Fruit fly (Drosophila melanogaster) whole organism, embryonic: ENCODE results near the gene Nup93-1.

Experiments
- Antp ChIP-seq: fragments of 200-800 bp; sonication (Bioruptor generic); optimal IDR thresholded peaks from 3 replicates; lab custom pipeline; 2016; ENCODE audit warnings: missing biosample characterization, missing genetic modification characterization
- B-H1 ChIP-seq: fragments of 200-800 bp; sonication (Bioruptor generic); IDR thresholded peaks from 3 replicates; pipeline ENCODE4 v1.3.6; 2022; ENCODE audit warnings: missing biosample characterization, missing genetic modification characterization
- B-H2 ChIP-seq: fragments of 200-800 bp; sonication (Bioruptor generic); optimal IDR thresholded peaks from 2 replicates; lab custom pipeline; 2018; ENCODE audit warnings: missing biosample characterization, mild to moderate bottlenecking, missing genetic modification characterization
- CG10565 ChIP-seq: fragments of 200-800 bp; sonication (Bioruptor generic); optimal IDR thresholded peaks from 3 replicates; lab custom pipeline; 2016; ENCODE audit warnings: missing biosample characterization, mild to moderate bottlenecking, missing genetic modification characterization
- CG10654 ChIP-seq: fragments of 200-800 bp; sonication (Bioruptor generic); optimal IDR thresholded peaks from 2 replicates; lab custom pipeline; 2016; ENCODE audit warnings: missing biosample characterization, missing genetic modification characterization
- CG1233 ChIP-seq: fragments of 200-800 bp; sonication (Bioruptor generic); optimal IDR thresholded peaks from 4 replicates; lab custom pipeline; 2018; ENCODE audit warnings: missing biosample characterization, mild to moderate bottlenecking, missing genetic modification characterization
- CG13775 ChIP-seq: fragments of 200-800 bp; sonication (Bioruptor generic); optimal IDR thresholded peaks from 3 replicates; lab custom pipeline; 2017; ENCODE audit warnings: missing biosample characterization, mild to moderate bottlenecking, missing genetic modification characterization
- CG14050 ChIP-seq: fragments of 200-800 bp; sonication (Bioruptor generic); IDR thresholded peaks from 3 replicates; pipeline ENCODE4 v1.3.6; 2022; ENCODE audit warnings: missing biosample characterization, missing genetic modification characterization
- CG14860 ChIP-seq: fragments of 200-800 bp; sonication (Bioruptor generic); IDR thresholded peaks from 3 replicates; pipeline ENCODE4 v1.3.6; 2022; ENCODE audit warnings: missing biosample characterization, missing genetic modification characterization; ENCODE audit not compliant: partially characterized antibody
- CG15073 ChIP-seq: fragments of 200-800 bp; sonication (Bioruptor generic); optimal IDR thresholded peaks from 2 replicates; lab custom pipeline; 2016; ENCODE audit warnings: missing biosample characterization, missing genetic modification characterization
- CG15514 ChIP-seq: fragments of 200-800 bp; sonication (Bioruptor generic); optimal IDR thresholded peaks from 3 replicates; lab custom pipeline; 2017; ENCODE audit warnings: missing biosample characterization, missing genetic modification characterization, mild to moderate bottlenecking, moderate library complexity, missing genetic modification reagents
- CG15601 ChIP-seq: fragments of 200-800 bp; sonication (Bioruptor generic); optimal IDR thresholded peaks from 3 replicates; lab custom pipeline; 2019; ENCODE audit warnings: missing biosample characterization, mild to moderate bottlenecking, missing genetic modification characterization, moderate library complexity
- CG16779 ChIP-seq: fragments of 200-800 bp; sonication (Bioruptor generic); IDR thresholded peaks from 2 replicates; pipeline ENCODE4 v1.3.6; 2022; ENCODE audit warnings: missing biosample characterization, missing genetic modification characterization
- CG32772 ChIP-seq: fragments of 200-800 bp; sonication (Bioruptor generic); IDR thresholded peaks from 2 replicates; pipeline ENCODE4 v1.3.6; 2022; ENCODE audit warnings: missing biosample characterization, missing genetic modification characterization
- CG4617 ChIP-seq: fragments of 200-800 bp; sonication (Bioruptor generic); optimal IDR thresholded peaks from 3 replicates; lab custom pipeline; 2016; ENCODE audit warnings: missing biosample characterization, missing genetic modification characterization, borderline replicate concordance
- CG4730 ChIP-seq: fragments of 200-800 bp; sonication (Bioruptor generic); IDR thresholded peaks from 2 replicates; pipeline ENCODE4 v1.3.6; 2022; ENCODE audit warnings: missing biosample characterization, missing genetic modification characterization
- CG6765 ChIP-seq: fragments of 200-800 bp; sonication (Bioruptor generic); optimal IDR thresholded peaks from 3 replicates; lab custom pipeline; 2017; ENCODE audit warnings: missing biosample characterization, mild to moderate bottlenecking, missing genetic modification characterization
- CG7745 ChIP-seq: fragments of 200-800 bp; sonication (Bioruptor generic); optimal IDR thresholded peaks from 2 replicates; lab custom pipeline; 2018; ENCODE audit warnings: missing biosample characterization, mild to moderate bottlenecking, missing genetic modification characterization, moderate library complexity
- CG7786 ChIP-seq: fragments of 200-800 bp; sonication (Bioruptor generic); optimal IDR thresholded peaks from 2 replicates; lab custom pipeline; 2016; ENCODE audit warnings: missing biosample characterization, missing genetic modification characterization
- CG8281 ChIP-seq: fragments of 200-800 bp; sonication (Bioruptor generic); optimal IDR thresholded peaks from 2 replicates; lab custom pipeline; 2018; ENCODE audit warnings: missing biosample characterization, mild to moderate bottlenecking, missing genetic modification characterization, moderate library complexity
- CG8388 ChIP-seq: fragments of 200-800 bp; sonication (Bioruptor generic); optimal IDR thresholded peaks from 2 replicates; lab custom pipeline; 2019; ENCODE audit warnings: missing biosample characterization, mild to moderate bottlenecking, missing genetic modification characterization, moderate library complexity
- CG9932 ChIP-seq: fragments of 200-800 bp; sonication (Bioruptor generic); IDR thresholded peaks from 2 replicates; pipeline ENCODE4 v1.3.6; 2022; ENCODE audit warnings: missing biosample characterization, missing genetic modification characterization
- E2f1 ChIP-seq: fragments of 200-800 bp; sonication (Bioruptor generic); IDR thresholded peaks from 2 replicates; pipeline ENCODE4 v1.3.6; 2022; ENCODE audit warnings: missing biosample characterization, missing genetic modification characterization
- Ets97D ChIP-seq: fragments of 200-800 bp; sonication (Bioruptor generic); optimal IDR thresholded peaks from 3 replicates; lab custom pipeline; 2016; ENCODE audit warnings: missing biosample characterization, missing genetic modification characterization
- Gsc ChIP-seq: fragments of 200-800 bp; sonication (Bioruptor generic); IDR thresholded peaks from 2 replicates; pipeline ENCODE4 v1.3.6; 2022; ENCODE audit warnings: missing biosample characterization, missing genetic modification characterization
- H2.0 ChIP-seq: fragments of 200-800 bp; sonication (Bioruptor generic); IDR thresholded peaks from 2 replicates; pipeline ENCODE4 v1.3.6; 2022; ENCODE audit warnings: missing biosample characterization, missing genetic modification characterization
- Hsf ChIP-seq: fragments of 200-800 bp; sonication (Bioruptor generic); optimal IDR thresholded peaks from 3 replicates; lab custom pipeline; 2016; ENCODE audit warnings: missing biosample characterization, missing genetic modification characterization
- Kr ChIP-seq: fragments of 200-800 bp; sonication (Bioruptor generic); optimal IDR thresholded peaks from 2 replicates; lab custom pipeline; 2017; ENCODE audit warnings: missing biosample characterization, mild to moderate bottlenecking, missing genetic modification characterization
- Meics ChIP-seq: fragments of 200-800 bp; sonication (Bioruptor generic); optimal IDR thresholded peaks from 2 replicates; lab custom pipeline; 2017; ENCODE audit warnings: missing biosample characterization, mild to moderate bottlenecking, missing genetic modification characterization
- Rfx ChIP-seq: fragments of 200-800 bp; sonication (Bioruptor generic); IDR thresholded peaks from 2 replicates; pipeline ENCODE4 v1.3.6; 2022; ENCODE audit warnings: missing biosample characterization, missing genetic modification characterization
- Rx ChIP-seq: fragments of 200-800 bp; sonication (Bioruptor generic); IDR thresholded peaks from 2 replicates; pipeline ENCODE4 v1.3.6; 2022; ENCODE audit warnings: missing biosample characterization, missing genetic modification characterization
- Sin3A ChIP-seq: fragments of >200 bp; optimal IDR thresholded peaks from 2 replicates; lab custom pipeline; 2018
- Six4 ChIP-seq: fragments of 200-800 bp; sonication (Bioruptor generic); optimal IDR thresholded peaks from 2 replicates; lab custom pipeline; 2016; ENCODE audit warnings: missing biosample characterization, missing genetic modification characterization
- Sry-δ ChIP-seq: fragments of 200-800 bp; sonication (Bioruptor generic); optimal IDR thresholded peaks from 2 replicates; lab custom pipeline; 2016; ENCODE audit warnings: missing biosample characterization, missing genetic modification characterization
- TFAM ChIP-seq: fragments of 200-800 bp; sonication (Bioruptor generic); optimal IDR thresholded peaks from 2 replicates; lab custom pipeline; 2017; ENCODE audit warnings: missing biosample characterization, missing genetic modification characterization, inconsistent platforms
- YL-1 ChIP-seq: fragments of 200-800 bp; sonication (Bioruptor generic); optimal IDR thresholded peaks from 3 replicates; lab custom pipeline; 2017; ENCODE audit warnings: missing biosample characterization, mild to moderate bottlenecking, missing genetic modification characterization
- abd-A ChIP-seq: fragments of 200-800 bp; sonication (Bioruptor generic); optimal IDR thresholded peaks from 3 replicates; lab custom pipeline; 2019; ENCODE audit warnings: missing biosample characterization, mild to moderate bottlenecking, missing genetic modification characterization, moderate library complexity
- dm ChIP-seq: fragments of 200-800 bp; sonication (Bioruptor generic); optimal IDR thresholded peaks from 3 replicates; lab custom pipeline; 2016; ENCODE audit warnings: missing biosample characterization, missing genetic modification characterization
- exex ChIP-seq: fragments of 200-800 bp; sonication (Bioruptor generic); optimal IDR thresholded peaks from 4 replicates; lab custom pipeline; 2018; ENCODE audit warnings: missing biosample characterization, mild to moderate bottlenecking, missing genetic modification characterization, moderate library complexity
- gcm2 ChIP-seq: fragments of 200-800 bp; sonication (Bioruptor generic); optimal IDR thresholded peaks from 2 replicates; lab custom pipeline; 2016; ENCODE audit warnings: missing biosample characterization, missing genetic modification characterization
- grau ChIP-seq: fragments of 200-800 bp; optimal IDR thresholded peaks from 3 replicates; lab custom pipeline; 2019; ENCODE audit warnings: missing biosample characterization, mild to moderate bottlenecking, missing genetic modification characterization, moderate library complexity
- hb ChIP-seq: fragments of 200-800 bp; sonication (Bioruptor generic); IDR thresholded peaks from 3 replicates; pipeline ENCODE4 v1.3.6; 2022; ENCODE audit warnings: missing biosample characterization, missing genetic modification characterization; ENCODE audit not compliant: partially characterized antibody
- hbn ChIP-seq: fragments of 200-800 bp; sonication (Bioruptor generic); IDR thresholded peaks from 2 replicates; pipeline ENCODE4 v1.3.6; 2022; ENCODE audit warnings: missing biosample characterization, missing genetic modification characterization; ENCODE audit not compliant: partially characterized antibody
- phol ChIP-seq: fragments of 200-800 bp; sonication (Bioruptor generic); optimal IDR thresholded peaks from 3 replicates; lab custom pipeline; 2018; ENCODE audit warnings: missing biosample characterization, mild to moderate bottlenecking, missing genetic modification characterization, moderate library complexity
- prd ChIP-seq, 3 experiments: fragments of >200 bp in 2 of 3; fragments of 200-800 bp in 1 of 3; sonication (Bioruptor generic) in 1 of 3; optimal IDR thresholded peaks in 2 of 3; IDR thresholded peaks in 1 of 3; 2 replicates in 2 of 3; 3 replicates in 1 of 3; pipeline versions ENCODE4 v1.3.6 to Lab custom; 2017 to 2022; ENCODE audit warnings: missing biosample characterization in 1 of 3, missing genetic modification characterization in 1 of 3
- repo ChIP-seq: fragments of 200-800 bp; sonication (Bioruptor generic); optimal IDR thresholded peaks from 2 replicates; lab custom pipeline; 2016; ENCODE audit warnings: missing biosample characterization, missing genetic modification characterization
- sna ChIP-seq: fragments of 200-800 bp; sonication (Bioruptor generic); IDR thresholded peaks from 2 replicates; pipeline ENCODE4 v1.3.6; 2022; ENCODE audit warnings: missing biosample characterization, missing genetic modification characterization; ENCODE audit not compliant: partially characterized antibody
- tll ChIP-seq, 2 experiments: fragments of 200-800 bp in 1 of 2; fragments of >200 bp in 1 of 2; sonication (Bioruptor generic) in 1 of 2; optimal IDR thresholded peaks; 2 replicates each; lab custom pipeline; 2017 to 2019; ENCODE audit warnings: missing biosample characterization in 2 of 2, missing genetic modification characterization in 2 of 2, mild to moderate bottlenecking in 1 of 2, moderate library complexity in 1 of 2
- unpg ChIP-seq: fragments of 200-800 bp; sonication (Bioruptor generic); optimal IDR thresholded peaks from 3 replicates; lab custom pipeline; 2018; ENCODE audit warnings: missing biosample characterization, mild to moderate bottlenecking, missing genetic modification characterization, moderate library complexity

The Nup93-1 gene

dm6 chrX:13815526-13816173, 7.0 kb upstream of the Nup93-1 start (continued):
- TF ChIP-seq Six4 (no peak), CG8388 (GFP tag; lab: Kevin White, UChicago) (peak; percentile 49), CG7786 (GFP tag; lab: Kevin White, UChicago) (peak; percentile 43), CG15601 (peak; percentile 43), Kr (no peak), CG16779 (no peak), tll (GFP tag; optimal IDR thresholded peaks at IDR 0.05; lab: Kevin White, UChicago) (no peak), B-H1 (GFP tag; lab: Robert Waterston, UW) (peak; percentile 26), CG9932 (GFP tag; lab: Robert Waterston, UW) (no peak), dm (GFP tag; lab: Kevin White, UChicago) (peak; percentile 11), phol (tag; lab: Kevin White, UChicago) (peak; percentile 71), gcm2 (GFP tag; lab: Kevin White, UChicago) (no peak), sna (GFP tag; lab: Robert Waterston, UW) (no peak), CG14860 (GFP tag; lab: Robert Waterston, UW) (no peak), Ets97D (GFP tag; lab: Kevin White, UChicago) (no peak), CG7745 (tag; lab: Kevin White, UChicago) (no peak), repo (GFP tag; lab: Kevin White, UChicago) (no peak), unpg (GFP tag; lab: Kevin White, UChicago) (peak; percentile 51), H2.0 (GFP tag; lab: Robert Waterston, UW) (peak; percentile 43; the same call in 1 of the 2 replicates), Antp (peak; percentile 62), CG15514 (GFP tag; lab: Kevin White, UChicago) (peak; percentile 35), Sry-δ (peak; percentile 6), abd-A (tag; lab: Kevin White, UChicago) (no peak), prd (optimal IDR thresholded peaks at IDR 0.05; lab: Kevin White, UChicago) (no peak), prd (GFP tag; IDR thresholded peaks at IDR 0.05; lab: Robert Waterston, UW) (peak; percentile 71; the same call in 2 of the 3 replicates), Rfx (GFP tag; lab: Robert Waterston, UW) (peak; percentile 43), CG15073 (GFP tag; lab: Kevin White, UChicago) (no peak), hb (GFP tag; lab: Robert Waterston, UW) (no peak), Sin3A (lab: Kevin White, UChicago) (no peak), Rx (GFP tag; lab: Robert Waterston, UW) (no peak), Gsc (GFP tag; lab: Robert Waterston, UW) (peak; percentile 10; the same call in 1 of the 2 replicates), CG13775 (GFP tag; lab: Kevin White, UChicago) (peak; percentile 30), CG8281 (peak; percentile 25), CG1233 (no peak), CG10654 (GFP tag; lab: Kevin White, UChicago) (no peak), CG32772 (peak; percentile 31; the same call in 1 of the 2 replicates), exex (no peak), E2f1 (GFP tag; lab: Robert Waterston, UW) (no peak), grau (tag; lab: Kevin White, UChicago) (peak; percentile 91), YL-1 (no peak), hbn (GFP tag; lab: Robert Waterston, UW) (no peak), TFAM (no peak), B-H2 (no peak), CG6765 (GFP tag; lab: Kevin White, UChicago) (peak; percentile 13), CG4730 (GFP tag; lab: Robert Waterston, UW) (no peak), Meics (peak; percentile 63), CG10565 (no peak), CG14050 (GFP tag; lab: Robert Waterston, UW) (no peak), CG4617 (GFP tag; lab: Kevin White, UChicago) (no peak), Hsf (GFP tag; lab: Kevin White, UChicago) (peak; percentile 55)
